Fruit fly (Drosophila melanogaster): ENCODE measurements around the gene dib.

Gene dib

DNA sequence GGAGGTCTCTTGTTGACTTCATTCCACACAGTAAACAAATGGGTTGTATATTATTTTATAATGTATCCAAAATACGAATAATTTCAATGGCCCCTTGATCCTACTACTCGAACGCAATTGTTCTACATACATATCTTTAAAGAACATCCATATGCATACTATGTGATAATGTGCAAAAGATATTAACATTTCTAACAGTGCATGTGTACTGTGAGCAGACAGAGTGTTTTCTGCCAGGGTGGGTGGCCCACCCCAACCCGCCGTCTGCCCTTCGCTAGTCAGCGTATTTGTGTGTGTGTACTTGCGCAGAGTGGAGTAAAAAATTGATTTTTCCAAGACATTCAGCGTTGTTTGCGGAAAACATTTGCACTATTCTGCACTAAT is 8.9 kb downstream of the dib start:
- no peak for TF ChIP-seq pan (optimal IDR thresholded peaks at IDR 0.05)
- TF ChIP-seq Dll (optimal IDR thresholded peaks at IDR 0.05) = no peak
- no peak for TF ChIP-seq EcR (GFP tag; optimal IDR thresholded peaks at IDR 0.05)
- no peak for TF ChIP-seq CG8478 (optimal IDR thresholded peaks at IDR 0.05)
- TF ChIP-seq usp (GFP tag; optimal IDR thresholded peaks at IDR 0.05) = no peak
- no peak for TF ChIP-seq psq (optimal IDR thresholded peaks at IDR 0.05)

- TF ChIP-seq psq (optimal IDR thresholded peaks at IDR 0.05) (peak; percentile 65), usp (GFP tag; optimal IDR thresholded peaks at IDR 0.05) (no peak), CG8478 (optimal IDR thresholded peaks at IDR 0.05) (no peak), Dll (optimal IDR thresholded peaks at IDR 0.05) (peak; percentile 91), pan (optimal IDR thresholded peaks at IDR 0.05) (no peak), EcR (GFP tag; optimal IDR thresholded peaks at IDR 0.05) (no peak)
Measured at dm6 chr3L:4071561-4072049, 9.5 kb downstream of the dib start, which contains the start of gene wit. TSS of gene wit (minus strand) at chr3L:4071717.

DNA sequence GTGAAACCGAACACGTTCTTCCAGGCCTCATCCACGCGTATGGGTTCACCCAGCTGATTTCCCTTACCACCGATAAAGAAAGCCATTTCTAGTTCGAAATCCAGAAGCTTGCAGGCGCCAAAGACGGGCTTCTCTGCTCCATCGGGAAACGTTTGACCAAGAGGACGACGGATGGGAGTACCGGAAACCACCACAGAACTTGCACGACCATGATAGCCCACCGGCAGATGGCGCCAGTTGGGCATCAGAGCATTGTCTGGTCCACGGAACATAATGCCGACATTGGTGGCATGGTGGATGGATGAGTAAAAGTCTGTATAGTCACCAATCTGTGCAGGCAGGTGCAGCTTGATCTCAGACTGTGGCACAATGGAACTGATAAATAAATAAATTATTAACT is 10.6 kb downstream of the dib start:
- TF ChIP-seq Dll (optimal IDR thresholded peaks at IDR 0.05) (no peak), pan (optimal IDR thresholded peaks at IDR 0.05) (no peak), usp (GFP tag; optimal IDR thresholded peaks at IDR 0.05) (no peak), psq (optimal IDR thresholded peaks at IDR 0.05) (no peak), EcR (GFP tag; optimal IDR thresholded peaks at IDR 0.05) (no peak), CG8478 (optimal IDR thresholded peaks at IDR 0.05) (no peak)

- TF ChIP-seq Dll (optimal IDR thresholded peaks at IDR 0.05) (no peak), usp (GFP tag; optimal IDR thresholded peaks at IDR 0.05) (no peak), CG8478 (optimal IDR thresholded peaks at IDR 0.05) (no peak), psq (optimal IDR thresholded peaks at IDR 0.05) (no peak), pan (optimal IDR thresholded peaks at IDR 0.05) (no peak), EcR (GFP tag; optimal IDR thresholded peaks at IDR 0.05) (no peak)
Measured at dm6 chr3L:4073755-4074154, 11.7 kb downstream of the dib start, which contains the start of gene Faa. TSS of gene Faa (minus strand) at chr3L:4073954.

DNA sequence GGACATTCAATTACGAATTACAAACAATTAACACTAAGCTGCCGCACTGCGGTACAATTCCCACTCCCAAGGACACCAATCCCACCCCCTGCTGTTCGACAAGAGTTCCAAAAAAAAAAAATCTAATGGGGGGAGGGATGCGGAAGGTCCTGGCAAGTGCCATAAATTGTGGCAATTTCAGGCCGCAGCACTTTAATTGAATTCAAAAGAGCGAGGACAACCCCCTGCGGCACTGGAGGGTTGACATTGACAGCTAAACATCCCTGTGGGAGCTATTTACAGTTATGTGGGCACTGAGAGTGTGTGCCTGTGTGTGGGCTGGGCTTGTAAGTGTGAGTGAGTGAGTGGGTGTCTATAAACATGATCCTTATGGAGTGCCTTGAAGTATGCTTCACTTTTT is 14.8 kb downstream of the dib start:
- TF ChIP-seq CG8478 (optimal IDR thresholded peaks at IDR 0.05) = no peak
- TF ChIP-seq usp (GFP tag; optimal IDR thresholded peaks at IDR 0.05) = no peak
- TF ChIP-seq psq (optimal IDR thresholded peaks at IDR 0.05) = no peak
- TF ChIP-seq pan (optimal IDR thresholded peaks at IDR 0.05) = no peak
- TF ChIP-seq EcR (GFP tag; optimal IDR thresholded peaks at IDR 0.05) = no peak
- TF ChIP-seq Dll (optimal IDR thresholded peaks at IDR 0.05) = no peak

- TF ChIP-seq pan (optimal IDR thresholded peaks at IDR 0.05) (no peak), EcR (GFP tag; optimal IDR thresholded peaks at IDR 0.05) (no peak), usp (GFP tag; optimal IDR thresholded peaks at IDR 0.05) (no peak), CG8478 (optimal IDR thresholded peaks at IDR 0.05) (no peak), psq (optimal IDR thresholded peaks at IDR 0.05) (no peak), Dll (optimal IDR thresholded peaks at IDR 0.05) (no peak)
Measured at dm6 chr3L:4080278-4080677, 18.2 kb downstream of the dib start.

dm6 chr3L:4081243-4081642 is 19.2 kb downstream of the dib start:
- TF ChIP-seq pan (optimal IDR thresholded peaks at IDR 0.05) (no peak), CG8478 (optimal IDR thresholded peaks at IDR 0.05) (no peak), Dll (optimal IDR thresholded peaks at IDR 0.05) (no peak), psq (optimal IDR thresholded peaks at IDR 0.05) (no peak), EcR (GFP tag; optimal IDR thresholded peaks at IDR 0.05) (no peak), usp (GFP tag; optimal IDR thresholded peaks at IDR 0.05) (no peak)

- TF ChIP-seq pan (optimal IDR thresholded peaks at IDR 0.05) (no peak), CG8478 (optimal IDR thresholded peaks at IDR 0.05) (no peak), usp (GFP tag; optimal IDR thresholded peaks at IDR 0.05) (no peak), Dll (optimal IDR thresholded peaks at IDR 0.05) (no peak), psq (optimal IDR thresholded peaks at IDR 0.05) (no peak), EcR (GFP tag; optimal IDR thresholded peaks at IDR 0.05) (no peak)
Measured at dm6 chr3L:4083442-4083841, 21.4 kb downstream of the dib start.

DNA sequence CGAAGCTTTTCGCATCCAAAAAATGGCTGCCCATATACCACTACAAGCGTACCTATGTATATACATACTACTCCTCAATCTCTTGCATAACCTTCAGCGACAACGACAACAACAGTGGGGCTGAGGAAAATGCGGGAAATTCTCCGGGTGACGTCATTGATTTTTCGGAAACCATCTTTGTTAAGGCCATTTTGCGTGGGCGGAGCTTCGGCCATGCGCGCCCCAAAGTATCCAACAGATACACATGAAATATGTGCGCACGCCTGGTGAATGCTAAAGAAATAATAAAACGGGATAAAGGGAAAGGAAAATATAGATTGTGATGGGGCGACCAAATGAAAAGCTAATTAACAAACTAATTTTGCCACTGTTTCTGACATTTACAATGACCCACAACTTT is 23.8 kb downstream of the dib start:
- no peak for TF ChIP-seq pan (optimal IDR thresholded peaks at IDR 0.05)
- no peak for TF ChIP-seq CG8478 (optimal IDR thresholded peaks at IDR 0.05)
- TF ChIP-seq usp (GFP tag; optimal IDR thresholded peaks at IDR 0.05) = no peak
- no peak for TF ChIP-seq Dll (optimal IDR thresholded peaks at IDR 0.05)
- no peak for TF ChIP-seq psq (optimal IDR thresholded peaks at IDR 0.05)
- TF ChIP-seq EcR (GFP tag; optimal IDR thresholded peaks at IDR 0.05) = no peak

DNA sequence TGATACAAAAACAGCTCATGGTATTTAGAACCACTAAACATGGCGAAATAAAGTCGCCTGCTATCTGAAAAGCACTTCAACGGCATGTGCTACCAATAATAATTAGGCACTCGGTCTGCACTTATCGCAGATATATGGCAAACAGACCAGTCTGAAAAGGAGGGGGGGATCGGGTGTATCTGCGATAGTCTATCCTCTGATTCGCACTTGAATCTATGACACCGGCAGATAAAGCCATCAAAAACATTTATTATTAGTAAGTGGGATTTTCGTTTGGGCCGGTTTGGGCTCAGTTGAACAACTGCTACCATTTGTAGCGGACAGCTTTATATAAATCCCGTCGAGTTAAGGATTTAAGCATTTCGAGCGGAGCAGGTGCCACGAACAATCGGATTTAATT is 25.2 kb downstream of the dib start, which contains the start of gene CG14989:
TSS of gene CG14989 (plus strand) at position 301 of the 400 bp plus-strand sequence.
- no peak for TF ChIP-seq usp (GFP tag; optimal IDR thresholded peaks at IDR 0.05)
- no peak for TF ChIP-seq pan (optimal IDR thresholded peaks at IDR 0.05)
- TF ChIP-seq psq (optimal IDR thresholded peaks at IDR 0.05) = no peak
- no peak for TF ChIP-seq EcR (GFP tag; optimal IDR thresholded peaks at IDR 0.05)
- TF ChIP-seq CG8478 (optimal IDR thresholded peaks at IDR 0.05) = no peak
- TF ChIP-seq Dll (optimal IDR thresholded peaks at IDR 0.05) = no peak

DNA sequence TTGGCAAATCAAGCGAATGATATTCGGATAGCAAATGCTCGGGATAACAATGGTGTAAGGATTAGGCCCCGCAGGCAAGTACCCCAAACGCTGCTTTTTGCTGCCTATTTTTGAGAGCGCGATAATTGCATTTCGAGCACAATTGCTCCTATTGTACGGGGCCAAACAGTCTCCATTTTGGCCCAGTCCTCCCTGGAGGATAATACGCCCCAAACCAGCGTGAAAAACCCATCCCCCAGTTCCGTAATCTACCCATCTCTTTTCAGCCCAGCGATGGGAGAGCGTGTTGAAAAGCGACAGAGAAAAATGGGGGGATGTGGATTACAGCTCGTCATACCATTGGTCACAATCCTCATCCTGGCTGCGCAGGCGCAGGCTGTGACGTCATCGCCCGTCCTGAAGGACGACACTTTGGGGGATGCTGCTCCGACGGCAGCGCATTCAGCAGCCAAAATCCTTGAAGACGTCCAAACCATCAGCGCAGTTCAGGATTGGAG is 26.6 kb downstream of the dib start, which contains the start of gene Gad1:
TSS of gene Gad1 (minus strand) at position 51 of the 497 bp plus-strand sequence.
- TF ChIP-seq Dll (optimal IDR thresholded peaks at IDR 0.05) (no peak), EcR (GFP tag; optimal IDR thresholded peaks at IDR 0.05) (no peak)

DNA sequence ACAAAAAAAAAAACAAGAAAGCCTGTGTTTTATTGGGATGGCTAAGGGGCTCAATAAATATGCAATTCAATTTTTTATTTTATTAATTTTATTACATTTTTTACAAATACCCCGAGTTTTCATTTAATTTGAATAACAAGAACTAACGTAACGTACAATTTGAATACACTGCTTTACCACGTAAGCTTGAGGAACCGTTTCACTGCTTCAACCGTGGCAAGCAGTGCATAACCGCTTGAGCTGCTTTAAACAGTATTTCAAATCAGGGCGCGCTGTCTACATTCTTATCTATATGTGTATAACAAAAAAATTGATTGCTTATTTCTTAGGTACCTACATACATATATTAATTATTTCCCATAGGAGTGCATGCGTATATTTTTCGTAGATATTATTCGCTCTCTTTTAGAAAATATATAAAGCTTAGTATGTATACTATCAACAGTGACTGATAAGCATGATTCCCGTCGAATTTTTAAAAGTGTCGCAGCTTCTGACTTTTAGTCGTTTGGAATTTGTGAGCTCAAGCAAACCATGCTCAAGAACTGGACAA is 30.7 kb downstream of the dib start, which contains the start of gene CG14990:
TSS of gene CG14990 (plus strand) at position 503 of the 553 bp plus-strand sequence.
- TF ChIP-seq Dll (optimal IDR thresholded peaks at IDR 0.05) (no peak), EcR (GFP tag; optimal IDR thresholded peaks at IDR 0.05) (no peak), usp (GFP tag; optimal IDR thresholded peaks at IDR 0.05) (no peak), pan (optimal IDR thresholded peaks at IDR 0.05) (no peak), psq (optimal IDR thresholded peaks at IDR 0.05) (no peak), CG8478 (optimal IDR thresholded peaks at IDR 0.05) (no peak)

All from whole organism.